Fruit fly (Drosophila melanogaster): ENCODE data around the gene Coprox.

Coprox gene

dm6 chr2L:6950096-6950495, 14.1 kb upstream of the Coprox start, which contains the start of the genes Gas41 and SA1 (continued):
- no peak for TF ChIP-seq CG10147 (GFP tag; optimal IDR thresholded peaks at IDR 0.05)
- TF ChIP-seq H15 (GFP tag; IDR thresholded peaks at IDR 0.05), result no peak; the same call in 1 of the 3 replicates
- peak; percentile 34 for TF ChIP-seq gfzf (GFP tag; optimal IDR thresholded peaks at IDR 0.05)
- no peak for TF ChIP-seq rib (GFP tag; IDR thresholded peaks at IDR 0.05)
- peak; percentile 46 for TF ChIP-seq Hey (tag; optimal IDR thresholded peaks at IDR 0.05)
- peak; percentile 49 for TF ChIP-seq CG34376 (GFP tag; optimal IDR thresholded peaks at IDR 0.05)
- peak; percentile 96 for TF ChIP-seq CG14710 (tag; optimal IDR thresholded peaks at IDR 0.05)
- TF ChIP-seq CG15073 (GFP tag; optimal IDR thresholded peaks at IDR 0.05), result no peak
- peak; percentile 44; the same call in 1 of the 3 replicates for TF ChIP-seq CG14860 (GFP tag; IDR thresholded peaks at IDR 0.05; ENCODE audit: partially characterized antibody)
- peak; percentile 73 for TF ChIP-seq Scr (GFP tag; IDR thresholded peaks at IDR 0.05; ENCODE audit: partially characterized antibody)
- peak; percentile 64 for TF ChIP-seq peb (GFP tag; IDR thresholded peaks at IDR 0.05)
- TF ChIP-seq crp (GFP tag; optimal IDR thresholded peaks at IDR 0.05), result peak in 1 of 2 experiments; percentile 3
- TF ChIP-seq CG14965 (GFP tag; optimal IDR thresholded peaks at IDR 0.05; ENCODE audit: borderline replicate concordance), result no peak
- TF ChIP-seq Nf-YB (GFP tag; optimal IDR thresholded peaks at IDR 0.05), result no peak
- TF ChIP-seq Dip3 (GFP tag; optimal IDR thresholded peaks at IDR 0.05), result no peak
- TF ChIP-seq hkb (optimal IDR thresholded peaks at IDR 0.05), result no peak
- TF ChIP-seq hkb (GFP tag; IDR thresholded peaks at IDR 0.05), result no peak
- peak; percentile 65 for TF ChIP-seq scrt (GFP tag; optimal IDR thresholded peaks at IDR 0.05)
- TF ChIP-seq row (GFP tag; IDR thresholded peaks at IDR 0.05), result peak; percentile 98
- TF ChIP-seq CG42726 (GFP tag; IDR thresholded peaks at IDR 0.05; ENCODE audit: partially characterized antibody), result 0 out of 2 replicates have a peak, but pooled peaks have one; percentile 57
- TF ChIP-seq unc-4 (GFP tag; IDR thresholded peaks at IDR 0.05; ENCODE audit: partially characterized antibody), result peak; percentile 86
- TF ChIP-seq Neu2 (GFP tag; optimal IDR thresholded peaks at IDR 0.05; ENCODE audit: borderline replicate concordance), result no peak
- peak; percentile 62; the same call in 1 of the 2 replicates for TF ChIP-seq dan (GFP tag; IDR thresholded peaks at IDR 0.05)
- TF ChIP-seq CG11247 (GFP tag; IDR thresholded peaks at IDR 0.05), result no peak
- 0 out of 2 replicates have a peak, but pooled peaks have one; percentile 35 for TF ChIP-seq CG4360 (GFP tag; IDR thresholded peaks at IDR 0.05)
- no peak for TF ChIP-seq Elba2 (GFP tag; optimal IDR thresholded peaks at IDR 0.05)
- peak; percentile 81; the same call in 2 of the 3 replicates for TF ChIP-seq ase (GFP tag; IDR thresholded peaks at IDR 0.05)
- peak; percentile 63 for TF ChIP-seq MTF-1 (GFP tag; optimal IDR thresholded peaks at IDR 0.05; ENCODE audit: borderline replicate concordance)
- TF ChIP-seq Med (GFP tag), result peak; percentile 87
- TF ChIP-seq Taf1 (GFP tag; IDR thresholded peaks at IDR 0.05), result 0 out of 2 replicates have a peak, but pooled peaks have one; percentile 35
- TF ChIP-seq pzg (GFP tag; optimal IDR thresholded peaks at IDR 0.05), result peak; percentile 56
- no peak for TF ChIP-seq Ada2b (GFP tag; IDR thresholded peaks at IDR 0.05)
- TF ChIP-seq ftz-f1 (GFP tag; optimal IDR thresholded peaks at IDR 0.05), result no peak
- TF ChIP-seq CkIIα-i1 (GFP tag; IDR thresholded peaks at IDR 0.05), result no peak
- TF ChIP-seq vnd (GFP tag; IDR thresholded peaks at IDR 0.05; ENCODE audit: partially characterized antibody), result peak; percentile 76
- TF ChIP-seq CG2202 (tag; optimal IDR thresholded peaks at IDR 0.05), result peak; percentile 81
- TF ChIP-seq phol (tag; optimal IDR thresholded peaks at IDR 0.05), result peak; percentile 94
- TF ChIP-seq dmrt99B (tag; optimal IDR thresholded peaks at IDR 0.05), result no peak
- TF ChIP-seq CG7372 (GFP tag; IDR thresholded peaks at IDR 0.05), result peak; percentile 80
- TF ChIP-seq pb (GFP tag; optimal IDR thresholded peaks at IDR 0.05), result no peak
- no peak for TF ChIP-seq Tbp (GFP tag; optimal IDR thresholded peaks at IDR 0.05)
- TF ChIP-seq Lhr (GFP tag; optimal IDR thresholded peaks at IDR 0.05), result peak; percentile 1
- no peak for TF ChIP-seq CG6854 (GFP tag; optimal IDR thresholded peaks at IDR 0.05)
- peak; percentile 87 for TF ChIP-seq CG31224 (GFP tag; IDR thresholded peaks at IDR 0.05)
- TF ChIP-seq chif (GFP tag; optimal IDR thresholded peaks at IDR 0.05), result peak; percentile 24 to 44
- TF ChIP-seq CG3847 (GFP tag; IDR thresholded peaks at IDR 0.05), result no peak
- no peak for TF ChIP-seq ro (GFP tag; IDR thresholded peaks at IDR 0.05)
- TF ChIP-seq CG18476 (GFP tag; optimal IDR thresholded peaks at IDR 0.05), result no peak
- TF ChIP-seq CG7963 (GFP tag; IDR thresholded peaks at IDR 0.05; ENCODE audit: partially characterized antibody), result 0 out of 3 replicates have a peak, but pooled peaks have one; percentile 25
- peak; percentile 93 for TF ChIP-seq esg (GFP tag; conservative IDR thresholded peaks at IDR 0.05)
